Fruit fly (Drosophila melanogaster) whole organism, prepupa: Measurements from ENCODE around the gene CG46281.

Source experiments
- Blimp-1 ChIP-seq: fragments of 200-800 bp; sonication (Bioruptor generic); optimal IDR thresholded peaks from 3 replicates; lab custom pipeline; 2017; ENCODE audit warnings: missing biosample characterization, missing genetic modification characterization, mild to moderate bottlenecking, moderate library complexity, missing genetic modification reagents
- CG10669 ChIP-seq: fragments of 200-800 bp; sonication (Bioruptor generic); optimal IDR thresholded peaks from 3 replicates; lab custom pipeline; 2018; ENCODE audit warnings: missing biosample characterization, mild to moderate bottlenecking, missing genetic modification characterization, moderate library complexity
- CG11294 ChIP-seq: fragments of 200-800 bp; sonication (Bioruptor generic); IDR thresholded peaks from 2 replicates; pipeline ENCODE4 v1.3.6; 2022; ENCODE audit warnings: missing biosample characterization, missing genetic modification characterization
- CG11762 ChIP-seq: fragments of 200-800 bp; sonication (Bioruptor generic); optimal IDR thresholded peaks from 3 replicates; lab custom pipeline; 2016; ENCODE audit warnings: missing biosample characterization, missing genetic modification characterization; ENCODE audit not compliant: insufficient read depth
- CG15336 ChIP-seq: fragments of 200-800 bp; sonication (Bioruptor generic); IDR thresholded peaks from 2 replicates; pipeline ENCODE4 v1.3.6; 2022; ENCODE audit warnings: missing biosample characterization, missing genetic modification characterization
- CG1621 ChIP-seq: fragments of 200-800 bp; sonication (Bioruptor generic); optimal IDR thresholded peaks from 3 replicates; lab custom pipeline; 2018; ENCODE audit warnings: missing biosample characterization, mild to moderate bottlenecking, missing genetic modification characterization
- CG16779 ChIP-seq: fragments of 200-800 bp; sonication (Bioruptor generic); optimal IDR thresholded peaks from 3 replicates; lab custom pipeline; 2017; ENCODE audit warnings: missing biosample characterization, mild to moderate bottlenecking, missing genetic modification characterization
- CG3032 ChIP-seq: fragments of 200-800 bp; optimal IDR thresholded peaks from 2 replicates; lab custom pipeline; 2019; ENCODE audit warnings: missing biosample characterization, mild to moderate bottlenecking, missing genetic modification characterization, moderate library complexity
- CG31627 ChIP-seq: fragments of 200-800 bp; sonication (Bioruptor generic); optimal IDR thresholded peaks from 3 replicates; lab custom pipeline; 2016; ENCODE audit warnings: missing biosample characterization, missing genetic modification characterization
- CG32006 ChIP-seq: fragments of 200-800 bp; sonication (Bioruptor generic); optimal IDR thresholded peaks from 3 replicates; lab custom pipeline; 2017; ENCODE audit warnings: missing biosample characterization, mild to moderate bottlenecking, missing genetic modification characterization
- CG4318 ChIP-seq: fragments of 200-800 bp; sonication (Bioruptor generic); optimal IDR thresholded peaks from 3 replicates; lab custom pipeline; 2017; ENCODE audit warnings: missing biosample characterization, mild to moderate bottlenecking, missing genetic modification characterization
- CG6163 ChIP-seq: fragments of 200-800 bp; sonication (Bioruptor generic); IDR thresholded peaks from 3 replicates; pipeline ENCODE4 v1.3.6; 2022; ENCODE audit warnings: missing biosample characterization, missing genetic modification characterization
- CG6276 ChIP-seq: fragments of 200-800 bp; sonication (Bioruptor generic); optimal IDR thresholded peaks from 2 replicates; lab custom pipeline; 2017; ENCODE audit warnings: missing biosample characterization, mild to moderate bottlenecking, missing genetic modification characterization
- CG8119 ChIP-seq: fragments of 200-800 bp; sonication (Bioruptor generic); IDR thresholded peaks from 3 replicates; pipeline ENCODE4 v1.3.6; 2022; ENCODE audit warnings: missing biosample characterization, missing genetic modification characterization
- CG8319 ChIP-seq: fragments of 200-800 bp; sonication (Bioruptor generic); optimal IDR thresholded peaks from 3 replicates; lab custom pipeline; 2016; ENCODE audit warnings: missing biosample characterization, missing genetic modification characterization
- CG8632 ChIP-seq: fragments of 200-800 bp; sonication (Bioruptor generic); optimal IDR thresholded peaks from 3 replicates; lab custom pipeline; 2016; ENCODE audit warnings: missing biosample characterization, missing genetic modification characterization
- Eip75B ChIP-seq: fragments of 200-800 bp; sonication (Bioruptor generic); optimal IDR thresholded peaks from 3 replicates; lab custom pipeline; 2016; ENCODE audit warnings: missing biosample characterization, missing genetic modification characterization
- Eip78C ChIP-seq: fragments of 200-800 bp; sonication (Bioruptor generic); peaks from one replicate; lab custom pipeline; 2016; ENCODE audit warnings: missing biosample characterization, missing genetic modification characterization
- Eip93F ChIP-seq: fragments of 200-800 bp; sonication (Bioruptor generic); optimal IDR thresholded peaks from 2 replicates; lab custom pipeline; 2016; ENCODE audit warnings: missing biosample characterization, mild to moderate bottlenecking, missing genetic modification characterization
- Gug ChIP-seq: fragments of 200-800 bp; sonication (Bioruptor generic); IDR thresholded peaks from 2 replicates; pipeline ENCODE4 v1.3.6; 2022; ENCODE audit warnings: missing biosample characterization, missing genetic modification characterization
- Hr39 ChIP-seq: fragments of 200-800 bp; sonication (Bioruptor generic); optimal IDR thresholded peaks from 2 replicates; lab custom pipeline; 2016; ENCODE audit warnings: missing biosample characterization, missing genetic modification characterization
- Hr4 ChIP-seq: fragments of 200-800 bp; sonication (Bioruptor generic); optimal IDR thresholded peaks from 3 replicates; lab custom pipeline; 2016; ENCODE audit warnings: missing biosample characterization, missing genetic modification characterization
- Lpt ChIP-seq: fragments of 200-800 bp; sonication (Bioruptor generic); optimal IDR thresholded peaks from 3 replicates; lab custom pipeline; 2016; ENCODE audit warnings: missing biosample characterization, missing genetic modification characterization
- OdsH ChIP-seq: fragments of 200-800 bp; sonication (Bioruptor generic); optimal IDR thresholded peaks from 3 replicates; lab custom pipeline; 2016; ENCODE audit warnings: missing biosample characterization, missing genetic modification characterization
- Sox102F ChIP-seq: fragments of 200-800 bp; sonication (Bioruptor generic); optimal IDR thresholded peaks from 2 replicates; lab custom pipeline; 2016; ENCODE audit warnings: missing biosample characterization, mild to moderate bottlenecking, missing genetic modification characterization
- achi ChIP-seq: fragments of 200-800 bp; sonication (Bioruptor generic); optimal IDR thresholded peaks from 3 replicates; lab custom pipeline; 2016; ENCODE audit warnings: missing biosample characterization, missing genetic modification characterization
- cyc ChIP-seq: fragments of 200-800 bp; sonication (Bioruptor generic); optimal IDR thresholded peaks from 3 replicates; lab custom pipeline; 2016; ENCODE audit warnings: missing biosample characterization, missing genetic modification characterization
- dac ChIP-seq: fragments of 200-800 bp; sonication (Bioruptor generic); optimal IDR thresholded peaks from 2 replicates; lab custom pipeline; 2017; ENCODE audit warnings: missing biosample characterization, mild to moderate bottlenecking, missing genetic modification characterization
- dsx ChIP-seq: fragments of 200-800 bp; optimal IDR thresholded peaks from 3 replicates; lab custom pipeline; 2019; ENCODE audit warnings: missing biosample characterization, mild to moderate bottlenecking, missing genetic modification characterization, moderate library complexity; ENCODE audit not compliant: poor library complexity, severe bottlenecking
- esn ChIP-seq: fragments of 200-800 bp; sonication (Bioruptor generic); optimal IDR thresholded peaks from 2 replicates; lab custom pipeline; 2016; ENCODE audit warnings: missing biosample characterization, mild to moderate bottlenecking, missing genetic modification characterization, moderate library complexity
- fd59A ChIP-seq: fragments of 200-800 bp; sonication (Bioruptor generic); optimal IDR thresholded peaks from 2 replicates; lab custom pipeline; 2017; ENCODE audit warnings: missing biosample characterization, mild to moderate bottlenecking, missing genetic modification characterization, missing genetic modification reagents
- fd85E ChIP-seq: fragments of 200-800 bp; sonication (Bioruptor generic); optimal IDR thresholded peaks from 3 replicates; lab custom pipeline; 2016; ENCODE audit warnings: missing biosample characterization, missing genetic modification characterization
- lz ChIP-seq: fragments of 200-800 bp; sonication (Bioruptor generic); optimal IDR thresholded peaks from 3 replicates; lab custom pipeline; 2016; ENCODE audit warnings: missing biosample characterization, missing genetic modification characterization
- net ChIP-seq: fragments of 200-800 bp; sonication (Bioruptor generic); optimal IDR thresholded peaks from 3 replicates; lab custom pipeline; 2016; ENCODE audit warnings: missing biosample characterization, missing genetic modification characterization
- spab ChIP-seq: fragments of 200-800 bp; sonication (Bioruptor generic); optimal IDR thresholded peaks from 2 replicates; lab custom pipeline; 2017; ENCODE audit warnings: missing biosample characterization, mild to moderate bottlenecking, missing genetic modification characterization, missing genetic modification reagents
- svp ChIP-seq: fragments of 200-800 bp; sonication (Bioruptor generic); peaks from one replicate; lab custom pipeline; 2016; ENCODE audit warnings: missing biosample characterization, missing genetic modification characterization
- topi ChIP-seq: fragments of 200-800 bp; sonication (Bioruptor generic); optimal IDR thresholded peaks from 3 replicates; lab custom pipeline; 2016; ENCODE audit warnings: missing biosample characterization, missing genetic modification characterization
- vri ChIP-seq: fragments of 200-800 bp; sonication (Bioruptor generic); optimal IDR thresholded peaks from 3 replicates; lab custom pipeline; 2016; ENCODE audit warnings: missing biosample characterization, mild to moderate bottlenecking, missing genetic modification characterization

Gene CG46281

dm6 chr3R:13030257-13031173 is at the start of gene CG46281, which contains the start of gene CG46280:
Gene CG46281 (minus strand): TSS chr3R:13030307.
Gene CG46280 (minus strand): TSS chr3R:13030659.
- TF ChIP-seq vri (GFP tag; lab: Kevin White, UChicago) (peak; percentile 17), Blimp-1 (GFP tag; lab: Kevin White, UChicago) (no peak), CG8632 (GFP tag; lab: Kevin White, UChicago) (no peak), esn (GFP tag; lab: Kevin White, UChicago) (peak; percentile 57), net (no peak), CG10669 (GFP tag; lab: Kevin White, UChicago) (no peak), CG8119 (GFP tag; lab: Robert Waterston, UW) (no peak), CG8319 (GFP tag; lab: Kevin White, UChicago) (no peak), CG1621 (tag; lab: Kevin White, UChicago) (no peak), OdsH (no peak), CG3032 (tag; lab: Kevin White, UChicago) (peak; percentile 10), topi (GFP tag; lab: Kevin White, UChicago) (no peak), lz (peak; percentile 43), spab (GFP tag; lab: Kevin White, UChicago) (no peak)

- TF ChIP-seq CG8319 (GFP tag; lab: Kevin White, UChicago) (no peak), svp (GFP tag; lab: Kevin White, UChicago) (peak; percentile 0), fd59A (GFP tag; lab: Kevin White, UChicago) (no peak), Eip78C (peak; percentile 61), CG11762 (GFP tag; lab: Kevin White, UChicago) (no peak), net (no peak), CG32006 (GFP tag; lab: Kevin White, UChicago) (no peak), Hr39 (GFP tag; lab: Kevin White, UChicago) (peak; percentile 50), Gug (GFP tag; lab: Robert Waterston, UW) (no peak), CG15336 (GFP tag; lab: Robert Waterston, UW) (no peak), esn (GFP tag; lab: Kevin White, UChicago) (no peak), Eip93F (GFP tag; lab: Kevin White, UChicago) (no peak), cyc (peak; percentile 6), fd85E (GFP tag; lab: Kevin White, UChicago) (no peak), vri (GFP tag; lab: Kevin White, UChicago) (no peak), Lpt (GFP tag; lab: Kevin White, UChicago) (no peak), Sox102F (GFP tag; lab: Kevin White, UChicago) (no peak), CG6163 (no peak), dac (GFP tag; lab: Kevin White, UChicago) (no peak), CG31627 (peak; percentile 51), Eip75B (GFP tag; lab: Kevin White, UChicago) (no peak)
Observed at dm6 chr3R:13078263-13078662, 48.2 kb upstream of the CG46281 start.

dm6 chr3R:13077262-13077661 is 47.2 kb upstream of the CG46281 start:
- TF ChIP-seq achi (GFP tag; lab: Kevin White, UChicago) (no peak), CG6276 (GFP tag; lab: Kevin White, UChicago) (no peak), cyc (no peak), lz (no peak), CG11294 (GFP tag; lab: Robert Waterston, UW) (no peak), dsx (GFP tag; lab: Kevin White, UChicago) (no peak), Hr4 (GFP tag; lab: Kevin White, UChicago) (no peak), OdsH (no peak), CG16779 (tag; lab: Kevin White, UChicago) (no peak), spab (GFP tag; lab: Kevin White, UChicago) (no peak), Hr39 (GFP tag; lab: Kevin White, UChicago) (no peak), CG4318 (GFP tag; lab: Kevin White, UChicago) (no peak)
